Worm (Caenorhabditis elegans) whole organism, mixed stage, embryonic: ENCODE data around the gene lelo-4.
"Not testable (repeated sequence)": the region's sequence is repeated elsewhere in the genome, so short reads cannot be mapped to it uniquely, and the experiment has no call there.

Source experiments
- ceh-43 ChIP-seq: fragments of 200-800 bp; sonication (Bioruptor generic); optimal IDR thresholded peaks from 2 replicates; lab custom pipeline; 2018; ENCODE audit warnings: mild to moderate bottlenecking, missing genetic modification characterization, moderate library complexity, missing compliant biosample characterization
- lin-32 ChIP-seq: fragments of 200-800 bp; sonication (Bioruptor generic); optimal IDR thresholded peaks from 2 replicates; lab custom pipeline; 2018; ENCODE audit warnings: mild to moderate bottlenecking, missing genetic modification characterization, missing compliant biosample characterization
- lsy-2 ChIP-seq: fragments of 150-350 bp; optimal IDR thresholded peaks from 2 replicates; lab custom pipeline; 2014; ENCODE audit warnings: missing biosample characterization, missing genetic modification characterization
- mep-1 ChIP-seq: fragments of 150-350 bp; optimal IDR thresholded peaks from 2 replicates; lab custom pipeline; 2017; ENCODE audit warnings: missing biosample characterization, missing genetic modification reagents, missing genetic modification characterization, inconsistent platforms
- nhr-237 ChIP-seq: fragments of 150-350 bp; optimal IDR thresholded peaks from 2 replicates; lab custom pipeline; 2014; ENCODE audit warnings: missing biosample characterization, missing genetic modification characterization
- nhr-28 ChIP-seq: fragments of 150-350 bp; optimal IDR thresholded peaks from 2 replicates; lab custom pipeline; 2014; ENCODE audit warnings: missing biosample characterization, missing genetic modification characterization
- nhr-76 ChIP-seq: sonication (generic microtip); optimal IDR thresholded peaks from 2 replicates; lab custom pipeline; 2017; ENCODE audit warnings: missing biosample characterization, missing genetic modification characterization
- pha-4 ChIP-seq: fragments of 150-350 bp; optimal IDR thresholded peaks from 2 replicates; lab custom pipeline; 2018; ENCODE audit warnings: missing biosample characterization, missing genetic modification reagents, missing genetic modification characterization
- unc-62 ChIP-seq: fragments of 150-350 bp; optimal IDR thresholded peaks from 2 replicates; lab custom pipeline; 2014; ENCODE audit warnings: missing biosample characterization, missing genetic modification reagents, missing genetic modification characterization

ce11 chrII:5757656-5758055, 42.9 kb downstream of the lelo-4 start, which contains the start of the genes F10C1.3 and F10C1.23:
- not testable (repeated sequence) for TF ChIP-seq mep-1; lsy-2; lin-32 (GFP tag; lab: Kevin White, UChicago); ceh-43 (GFP tag; lab: Kevin White, UChicago); unc-62 (GFP tag; lab: Kevin White, UChicago); pha-4 (tag; lab: Kevin White, UChicago); nhr-237 (tag; lab: Kevin White, UChicago); nhr-28 (tag; lab: Kevin White, UChicago); nhr-76 (tag; lab: Kevin White, UChicago)
